Fruit fly (Drosophila melanogaster) whole organism, embryonic: ENCODE measurements around the gene CG3078.

Source experiments
- Adf1 ChIP-seq: fragments of 200-800 bp; sonication (Bioruptor generic); IDR thresholded peaks from 2 replicates; pipeline ENCODE4 v1.3.6; 2022; ENCODE audit warnings: missing biosample characterization, missing genetic modification characterization
- CG10209 ChIP-seq: fragments of 200-800 bp; sonication (Bioruptor generic); optimal IDR thresholded peaks from 3 replicates; lab custom pipeline; 2017; ENCODE audit warnings: missing biosample characterization, mild to moderate bottlenecking, missing genetic modification characterization, missing genetic modification reagents
- CG12769 ChIP-seq: fragments of 200-800 bp; sonication (Bioruptor generic); optimal IDR thresholded peaks from 2 replicates; lab custom pipeline; 2019; ENCODE audit warnings: missing biosample characterization, mild to moderate bottlenecking, missing genetic modification characterization, moderate library complexity
- CG13123 ChIP-seq: fragments of 200-800 bp; sonication (Bioruptor generic); optimal IDR thresholded peaks from 2 replicates; lab custom pipeline; 2016; ENCODE audit warnings: missing biosample characterization, missing genetic modification characterization
- CG13894 ChIP-seq: fragments of 200-800 bp; sonication (Bioruptor generic); optimal IDR thresholded peaks from 3 replicates; lab custom pipeline; 2018; ENCODE audit warnings: missing biosample characterization, mild to moderate bottlenecking, missing genetic modification characterization, moderate library complexity
- CG14667 ChIP-seq: fragments of 200-800 bp; sonication (Bioruptor generic); IDR thresholded peaks from 2 replicates; pipeline ENCODE4 v1.3.6; 2022; ENCODE audit warnings: missing biosample characterization, missing genetic modification characterization
- CG15601 ChIP-seq: fragments of 200-800 bp; sonication (Bioruptor generic); optimal IDR thresholded peaks from 3 replicates; lab custom pipeline; 2019; ENCODE audit warnings: missing biosample characterization, mild to moderate bottlenecking, missing genetic modification characterization, moderate library complexity
- CG17568 ChIP-seq: fragments of 200-800 bp; sonication (Bioruptor generic); optimal IDR thresholded peaks from 2 replicates; lab custom pipeline; 2018; ENCODE audit warnings: missing biosample characterization, mild to moderate bottlenecking, missing genetic modification characterization, moderate library complexity
- CG17829 ChIP-seq: fragments of 200-800 bp; optimal IDR thresholded peaks from 2 replicates; lab custom pipeline; 2019; ENCODE audit warnings: missing biosample characterization, mild to moderate bottlenecking, missing genetic modification characterization, moderate library complexity
- CG18619 ChIP-seq: fragments of 200-800 bp; sonication (Bioruptor generic); optimal IDR thresholded peaks from 3 replicates; lab custom pipeline; 2017; ENCODE audit warnings: missing biosample characterization, mild to moderate bottlenecking, missing genetic modification characterization
- CG2116 ChIP-seq: fragments of 200-800 bp; sonication (Bioruptor generic); optimal IDR thresholded peaks from 3 replicates; lab custom pipeline; 2018; ENCODE audit warnings: missing biosample characterization, mild to moderate bottlenecking, missing genetic modification characterization
- CG30431 ChIP-seq: fragments of 200-800 bp; sonication (Bioruptor generic); optimal IDR thresholded peaks from 2 replicates; lab custom pipeline; 2017; ENCODE audit warnings: missing biosample characterization, missing genetic modification characterization
- CG31224 ChIP-seq: fragments of 200-800 bp; sonication (Bioruptor generic); IDR thresholded peaks from 2 replicates; pipeline ENCODE4 v1.3.6; 2022; ENCODE audit warnings: missing biosample characterization, missing genetic modification characterization
- CG32767 ChIP-seq: fragments of 200-800 bp; sonication (Bioruptor generic); IDR thresholded peaks from 2 replicates; pipeline ENCODE4 v1.3.6; 2022; ENCODE audit warnings: missing biosample characterization, missing genetic modification characterization
- CG4282 ChIP-seq: fragments of 200-800 bp; sonication (Bioruptor generic); optimal IDR thresholded peaks from 2 replicates; lab custom pipeline; 2016; ENCODE audit warnings: missing biosample characterization, missing genetic modification characterization
- CG4424 ChIP-seq: fragments of 200-800 bp; sonication (Bioruptor generic); optimal IDR thresholded peaks from 3 replicates; lab custom pipeline; 2016; ENCODE audit warnings: missing biosample characterization, missing genetic modification characterization
- CG5953 ChIP-seq: fragments of 200-800 bp; sonication (Bioruptor generic); IDR thresholded peaks from 2 replicates; pipeline ENCODE4 v1.3.6; 2022; ENCODE audit warnings: missing biosample characterization, missing genetic modification characterization
- CG6254 ChIP-seq: fragments of 200-800 bp; sonication (Bioruptor generic); optimal IDR thresholded peaks from 3 replicates; lab custom pipeline; 2017; ENCODE audit warnings: mild to moderate bottlenecking, missing biosample characterization, missing genetic modification reagents, missing genetic modification characterization
- CTCF ChIP-seq: fragments of 200-800 bp; sonication (Bioruptor generic); optimal IDR thresholded peaks from 2 replicates; lab custom pipeline; 2017; ENCODE audit warnings: missing biosample characterization, mild to moderate bottlenecking, missing genetic modification characterization, moderate library complexity
- D19B ChIP-seq: fragments of 200-800 bp; sonication (Bioruptor generic); optimal IDR thresholded peaks from 2 replicates; lab custom pipeline; 2017; ENCODE audit warnings: missing biosample characterization, mild to moderate bottlenecking, missing genetic modification characterization
- Dbx ChIP-seq: fragments of 200-800 bp; sonication (Bioruptor generic); IDR thresholded peaks from 3 replicates; pipeline ENCODE4 v1.3.6; 2022; ENCODE audit warnings: missing biosample characterization, missing genetic modification characterization
- Dp ChIP-seq: fragments of 200-800 bp; sonication (Bioruptor generic); optimal IDR thresholded peaks from 2 replicates; lab custom pipeline; 2018; ENCODE audit warnings: missing biosample characterization, mild to moderate bottlenecking, missing genetic modification characterization, moderate library complexity
- Elba2 ChIP-seq: fragments of 200-800 bp; sonication (Bioruptor generic); optimal IDR thresholded peaks from 3 replicates; lab custom pipeline; 2016; ENCODE audit warnings: missing biosample characterization, missing genetic modification characterization
- Ets65A ChIP-seq: fragments of 200-800 bp; sonication (Bioruptor generic); peaks from one replicate; lab custom pipeline; 2016; ENCODE audit warnings: missing biosample characterization, missing genetic modification characterization
- Hr51 ChIP-seq, 2 experiments: fragments of 200-800 bp; sonication (Bioruptor generic); optimal IDR thresholded peaks; 2 replicates in 1 of 2; 3 replicates in 1 of 2; lab custom pipeline; 2016 to 2018; ENCODE audit warnings: missing biosample characterization in 2 of 2, missing genetic modification characterization in 2 of 2, mild to moderate bottlenecking in 1 of 2, moderate library complexity in 1 of 2
- NFAT ChIP-seq: fragments of 200-800 bp; sonication (Bioruptor generic); IDR thresholded peaks from 2 replicates; pipeline ENCODE4 v1.3.6; 2022; ENCODE audit warnings: missing biosample characterization, missing genetic modification characterization
- NK7.1 ChIP-seq: fragments of 200-800 bp; sonication (Bioruptor generic); optimal IDR thresholded peaks from 3 replicates; lab custom pipeline; 2016; ENCODE audit warnings: missing biosample characterization, missing genetic modification characterization
- Nf-YC ChIP-seq: fragments of 200-800 bp; optimal IDR thresholded peaks from 3 replicates; lab custom pipeline; 2019; ENCODE audit warnings: missing biosample characterization, mild to moderate bottlenecking, missing genetic modification characterization, moderate library complexity
- Oaz ChIP-seq: fragments of 200-800 bp; sonication (Bioruptor generic); IDR thresholded peaks from 2 replicates; pipeline ENCODE4 v1.3.6; 2022; ENCODE audit warnings: missing biosample characterization, missing genetic modification characterization
- Taf1 ChIP-seq: fragments of 200-800 bp; sonication (Bioruptor generic); IDR thresholded peaks from 2 replicates; pipeline ENCODE4 v1.3.6; 2022; ENCODE audit warnings: missing biosample characterization, missing genetic modification characterization
- Trl ChIP-seq, 3 experiments: fragments of >200 bp in 2 of 3; fragments of 200-800 bp in 1 of 3; sonication (Bioruptor generic) in 1 of 3; optimal IDR thresholded peaks; 2 replicates in 1 of 3; 3 replicates in 2 of 3; lab custom pipeline; 2016 to 2017; ENCODE audit warnings: missing biosample characterization in 1 of 3, missing genetic modification characterization in 1 of 3
- Vsx1 ChIP-seq: fragments of 200-800 bp; sonication (Bioruptor generic); optimal IDR thresholded peaks from 2 replicates; lab custom pipeline; 2017; ENCODE audit warnings: missing biosample characterization, mild to moderate bottlenecking, missing genetic modification characterization, missing genetic modification reagents
- abd-A ChIP-seq: fragments of 200-800 bp; sonication (Bioruptor generic); optimal IDR thresholded peaks from 3 replicates; lab custom pipeline; 2019; ENCODE audit warnings: missing biosample characterization, mild to moderate bottlenecking, missing genetic modification characterization, moderate library complexity
- ap ChIP-seq: fragments of 200-800 bp; sonication (Bioruptor generic); IDR thresholded peaks from 2 replicates; pipeline ENCODE4 v1.3.6; 2022; ENCODE audit warnings: missing biosample characterization, missing genetic modification characterization
- chm ChIP-seq: fragments of 200-800 bp; sonication (Bioruptor generic); IDR thresholded peaks from 2 replicates; pipeline ENCODE4 v1.3.6; 2022; ENCODE audit warnings: missing biosample characterization, missing genetic modification characterization
- dpn ChIP-seq, 2 experiments: fragments of 200-800 bp; sonication (Bioruptor generic); optimal IDR thresholded peaks; 3 replicates each; lab custom pipeline; 2016; ENCODE audit warnings: missing biosample characterization in 2 of 2, missing genetic modification characterization in 2 of 2
- en ChIP-seq: fragments of 200-800 bp; sonication (Bioruptor generic); optimal IDR thresholded peaks from 2 replicates; lab custom pipeline; 2016; ENCODE audit warnings: missing biosample characterization, missing genetic modification characterization
- fd102C ChIP-seq: fragments of 200-800 bp; sonication (Bioruptor generic); optimal IDR thresholded peaks from 2 replicates; lab custom pipeline; 2018; ENCODE audit warnings: missing biosample characterization, mild to moderate bottlenecking, missing genetic modification characterization, moderate library complexity
- fd64A ChIP-seq: fragments of 200-800 bp; sonication (Bioruptor generic); optimal IDR thresholded peaks from 3 replicates; lab custom pipeline; 2018; ENCODE audit warnings: missing biosample characterization, mild to moderate bottlenecking, missing genetic modification characterization
- gce ChIP-seq: fragments of 200-800 bp; sonication (Bioruptor generic); IDR thresholded peaks from 3 replicates; pipeline ENCODE4 v1.3.6; 2022; ENCODE audit warnings: missing biosample characterization, missing genetic modification characterization
- grn ChIP-seq: fragments of 200-800 bp; sonication (Bioruptor generic); optimal IDR thresholded peaks from 3 replicates; lab custom pipeline; 2017; ENCODE audit warnings: missing biosample characterization, missing genetic modification characterization
- jing ChIP-seq: fragments of 200-800 bp; sonication (Bioruptor generic); optimal IDR thresholded peaks from 2 replicates; lab custom pipeline; 2018; ENCODE audit warnings: missing biosample characterization, mild to moderate bottlenecking, missing genetic modification characterization
- ken ChIP-seq: fragments of 200-800 bp; sonication (Bioruptor generic); IDR thresholded peaks from 3 replicates; pipeline ENCODE4 v1.3.6; 2022; ENCODE audit warnings: missing biosample characterization, missing genetic modification characterization
- mam ChIP-seq: fragments of 200-800 bp; sonication (Bioruptor generic); optimal IDR thresholded peaks from 3 replicates; lab custom pipeline; 2016; ENCODE audit warnings: missing biosample characterization, missing genetic modification characterization
- row ChIP-seq: fragments of 200-800 bp; sonication (Bioruptor generic); IDR thresholded peaks from 3 replicates; pipeline ENCODE4 v1.3.6; 2022; ENCODE audit warnings: missing biosample characterization, missing genetic modification characterization
- scrt ChIP-seq: fragments of 200-800 bp; sonication (Bioruptor generic); optimal IDR thresholded peaks from 2 replicates; lab custom pipeline; 2018; ENCODE audit warnings: missing biosample characterization, mild to moderate bottlenecking, missing genetic modification characterization, moderate library complexity
- sna ChIP-seq: fragments of 200-800 bp; sonication (Bioruptor generic); IDR thresholded peaks from 2 replicates; pipeline ENCODE4 v1.3.6; 2022; ENCODE audit warnings: missing biosample characterization, missing genetic modification characterization; ENCODE audit not compliant: partially characterized antibody
- ssp ChIP-seq: fragments of 200-800 bp; sonication (Bioruptor generic); IDR thresholded peaks from 2 replicates; pipeline ENCODE4 v1.3.6; 2022; ENCODE audit warnings: missing biosample characterization, missing genetic modification characterization
- ttk ChIP-seq: fragments of 200-800 bp; sonication (Bioruptor generic); IDR thresholded peaks from 2 replicates; pipeline ENCODE4 v2.1.2; 2022; ENCODE audit warnings: missing biosample characterization, missing genetic modification characterization
- z ChIP-seq: fragments of 200-800 bp; sonication (Bioruptor generic); IDR thresholded peaks from 3 replicates; pipeline ENCODE4 v1.3.6; 2022; ENCODE audit warnings: missing biosample characterization, missing genetic modification characterization

The CG3078 gene

DNA sequence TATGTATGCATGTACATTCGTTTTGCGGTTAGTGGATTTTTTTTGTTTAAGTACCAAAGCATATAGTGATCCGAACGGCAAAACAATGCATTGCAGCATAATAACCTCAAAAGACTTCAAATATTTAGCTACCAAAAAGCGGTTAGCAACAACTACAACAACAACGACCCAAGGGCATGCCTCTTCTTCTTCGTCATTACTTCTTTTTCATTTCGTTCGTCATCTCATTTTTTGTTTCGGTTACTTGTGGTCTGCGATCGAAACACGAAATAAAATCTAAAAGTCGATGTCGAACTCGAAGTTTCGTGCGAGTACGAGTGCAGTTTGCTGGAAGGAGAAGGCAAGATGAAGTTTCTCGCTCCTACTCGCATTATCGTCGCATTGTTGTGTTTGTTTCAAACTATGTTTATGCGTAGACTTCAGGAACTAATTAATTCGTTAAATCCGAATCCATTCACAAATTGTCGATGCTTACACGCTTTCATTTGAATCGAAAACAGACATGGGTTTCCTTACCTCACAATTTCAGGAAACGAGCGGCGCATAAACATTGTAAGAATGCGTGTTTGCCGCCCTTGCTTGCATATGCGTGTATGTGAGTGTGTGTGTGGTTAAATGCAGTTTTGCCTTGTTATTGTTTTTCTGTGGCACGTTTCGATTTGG, 39.2 kb upstream of the CG3078 start (continued):
- TF ChIP-seq chm (GFP tag; lab: Robert Waterston, UW): peak; percentile 97
- peak; percentile 83 for TF ChIP-seq CG32767
- no peak for TF ChIP-seq Trl (optimal IDR thresholded peaks at IDR 0.05; lab: Kevin White, UChicago)
- TF ChIP-seq Trl (GFP tag; optimal IDR thresholded peaks at IDR 0.05; lab: Kevin White, UChicago): peak; percentile 85
- peak; percentile 92 for TF ChIP-seq Ets65A (GFP tag; lab: Kevin White, UChicago)
- no peak for TF ChIP-seq abd-A (tag; lab: Kevin White, UChicago)
- peak; percentile 67 for TF ChIP-seq en (GFP tag; lab: Kevin White, UChicago)
- no peak for TF ChIP-seq Nf-YC
- peak; percentile 45 for TF ChIP-seq scrt (GFP tag; lab: Kevin White, UChicago)
- TF ChIP-seq CG2116 (GFP tag; lab: Kevin White, UChicago): peak; percentile 28
- no peak for TF ChIP-seq Elba2
- peak; percentile 63 to 79 for TF ChIP-seq Hr51 (GFP tag; optimal IDR thresholded peaks at IDR 0.05; lab: Kevin White, UChicago)
- TF ChIP-seq CG4282: no peak
- 0 out of 2 replicates have a peak, but pooled peaks have one; percentile 12 for TF ChIP-seq Oaz (GFP tag; lab: Robert Waterston, UW)
- peak; percentile 93 for TF ChIP-seq CG17829 (tag; lab: Kevin White, UChicago)
- peak; percentile 61 for TF ChIP-seq mam (GFP tag; lab: Kevin White, UChicago)
- no peak for TF ChIP-seq CG31224
- peak; percentile 4 for TF ChIP-seq CTCF (GFP tag; lab: Kevin White, UChicago)
- peak; percentile 79 for TF ChIP-seq CG4424 (GFP tag; lab: Kevin White, UChicago)
- TF ChIP-seq CG15601: peak; percentile 88
- TF ChIP-seq CG18619: peak; percentile 47
- TF ChIP-seq dpn (GFP tag; optimal IDR thresholded peaks at IDR 0.05; lab: Kevin White, UChicago): peak; percentile 69 to 79
- no peak for TF ChIP-seq Dbx (GFP tag; lab: Robert Waterston, UW)
- peak; percentile 77 for TF ChIP-seq ap
- TF ChIP-seq NFAT (GFP tag; lab: Robert Waterston, UW): 0 out of 2 replicates have a peak, but pooled peaks have one; percentile 41
- peak; percentile 67 for TF ChIP-seq jing (GFP tag; lab: Kevin White, UChicago)
- peak; percentile 88 for TF ChIP-seq ken
- TF ChIP-seq sna (GFP tag; lab: Robert Waterston, UW): no peak
- TF ChIP-seq Taf1 (GFP tag; lab: Robert Waterston, UW): no peak
- TF ChIP-seq CG5953: peak; percentile 77
- TF ChIP-seq CG13894 (tag; lab: Kevin White, UChicago): no peak
- TF ChIP-seq Adf1 (GFP tag; lab: Robert Waterston, UW): no peak
- peak; percentile 82 for TF ChIP-seq CG30431
- peak; percentile 90 for TF ChIP-seq fd102C (GFP tag; lab: Kevin White, UChicago)
- TF ChIP-seq Vsx1: peak; percentile 1
- TF ChIP-seq gce: peak; percentile 85
- TF ChIP-seq row (GFP tag; lab: Robert Waterston, UW): peak; percentile 90
- TF ChIP-seq NK7.1 (GFP tag; lab: Kevin White, UChicago): peak; percentile 10
- peak; percentile 51; the same call in 1 of the 2 replicates for TF ChIP-seq ssp (GFP tag; lab: Robert Waterston, UW)
- TF ChIP-seq ttk: peak; percentile 73
- no peak for TF ChIP-seq D19B (GFP tag; lab: Kevin White, UChicago)
- peak; percentile 41; the same call in 1 of the 2 replicates for TF ChIP-seq CG14667 (GFP tag; lab: Robert Waterston, UW)
- peak; percentile 67 for TF ChIP-seq CG12769
- TF ChIP-seq CG6254 (GFP tag; lab: Kevin White, UChicago): peak; percentile 72
- TF ChIP-seq grn (GFP tag; lab: Kevin White, UChicago): peak; percentile 46
- peak; percentile 49; the same call in 1 of the 3 replicates for TF ChIP-seq z
- TF ChIP-seq Dp (GFP tag; lab: Kevin White, UChicago): no peak
- peak; percentile 75 for TF ChIP-seq CG10209 (GFP tag; lab: Kevin White, UChicago)
- peak; percentile 74 for TF ChIP-seq CG17568
- TF ChIP-seq CG13123: peak; percentile 60
- peak; percentile 87 for TF ChIP-seq fd64A
